Worm (Caenorhabditis elegans): ENCODE measurements around the gene par-4.

par-4 gene

ce11 chrV:18093941-18094340, 4.5 kb upstream of the par-4 start:
- TF ChIP-seq med-1 (GFP tag; optimal IDR thresholded peaks at IDR 0.05; ENCODE audit: insufficient read depth), result no peak
- no peak for TF ChIP-seq T22C8.4 (GFP tag; IDR thresholded peaks at IDR 0.05)
- no peak for TF ChIP-seq ztf-23 (GFP tag; IDR thresholded peaks at IDR 0.05)
- TF ChIP-seq ztf-29 (GFP tag; IDR thresholded peaks at IDR 0.05), result no peak
- TF ChIP-seq tab-1 (GFP tag; IDR thresholded peaks at IDR 0.05), result no peak
- no peak for TF ChIP-seq cog-1 (tag; optimal IDR thresholded peaks at IDR 0.05)

ce11 chrV:18106055-18106454, 7.6 kb downstream of the par-4 start:
- TF ChIP-seq ztf-29 (GFP tag; IDR thresholded peaks at IDR 0.05) (no peak), flt-1 (GFP tag; IDR thresholded peaks at IDR 0.05) (no peak), ztf-23 (GFP tag; IDR thresholded peaks at IDR 0.05) (no peak), T22C8.4 (GFP tag; IDR thresholded peaks at IDR 0.05) (no peak)

ce11 chrV:18107969-18108368, 9.5 kb downstream of the par-4 start, which contains the start of gene Y37H2A.1:
Gene Y37H2A.1 (plus strand): TSS chrV:18108269.
- TF ChIP-seq ztf-29 (GFP tag; IDR thresholded peaks at IDR 0.05) (no peak), med-1 (GFP tag; optimal IDR thresholded peaks at IDR 0.05; ENCODE audit: insufficient read depth) (no peak), cog-1 (tag; optimal IDR thresholded peaks at IDR 0.05) (no peak), ref-1 (GFP tag; conservative IDR thresholded peaks at IDR 0.05) (no peak), tab-1 (GFP tag; IDR thresholded peaks at IDR 0.05) (no peak), ztf-23 (GFP tag; IDR thresholded peaks at IDR 0.05) (no peak), flt-1 (GFP tag; IDR thresholded peaks at IDR 0.05) (no peak)

ce11 chrV:18109449-18109848, 11.0 kb downstream of the par-4 start:
- TF ChIP-seq cog-1 (tag; optimal IDR thresholded peaks at IDR 0.05), result no peak
- TF ChIP-seq flt-1 (GFP tag; IDR thresholded peaks at IDR 0.05), result no peak
- no peak for TF ChIP-seq med-1 (GFP tag; optimal IDR thresholded peaks at IDR 0.05; ENCODE audit: insufficient read depth)
- no peak for TF ChIP-seq tab-1 (GFP tag; IDR thresholded peaks at IDR 0.05)
- TF ChIP-seq klf-2 (GFP tag; conservative IDR thresholded peaks at IDR 0.05), result no peak
- TF ChIP-seq ref-1 (GFP tag; conservative IDR thresholded peaks at IDR 0.05), result no peak
- TF ChIP-seq T22C8.4 (GFP tag; IDR thresholded peaks at IDR 0.05), result no peak
- TF ChIP-seq ztf-29 (GFP tag; IDR thresholded peaks at IDR 0.05), result no peak
- TF ChIP-seq ztf-23 (GFP tag; IDR thresholded peaks at IDR 0.05), result no peak

- TF ChIP-seq tab-1 (GFP tag; IDR thresholded peaks at IDR 0.05), result no peak
These were observed 25.2 kb downstream of the par-4 start, which contains the start of gene fbxa-107 for ce11 chrV:18123639-18124038. Gene fbxa-107 (plus strand): TSS chrV:18123939.

- TF ChIP-seq flt-1 (GFP tag; IDR thresholded peaks at IDR 0.05) (no peak), med-1 (GFP tag; optimal IDR thresholded peaks at IDR 0.05; ENCODE audit: insufficient read depth) (no peak), cog-1 (tag; optimal IDR thresholded peaks at IDR 0.05) (no peak), tab-1 (GFP tag; IDR thresholded peaks at IDR 0.05) (no peak), ztf-29 (GFP tag; IDR thresholded peaks at IDR 0.05) (no peak), ztf-23 (GFP tag; IDR thresholded peaks at IDR 0.05) (no peak), ref-1 (GFP tag; conservative IDR thresholded peaks at IDR 0.05) (no peak), T22C8.4 (GFP tag; IDR thresholded peaks at IDR 0.05) (no peak), klf-2 (GFP tag; conservative IDR thresholded peaks at IDR 0.05) (no peak)
These were observed 26.6 kb downstream of the par-4 start, which contains the start of gene fbxa-210 for ce11 chrV:18125075-18125474. Gene fbxa-210 (plus strand): TSS chrV:18125375.

ce11 chrV:18127192-18127591, 28.7 kb downstream of the par-4 start, which contains the start of gene fbxa-211:
Gene fbxa-211 (plus strand): TSS chrV:18127519.
- TF ChIP-seq ztf-29 (GFP tag; IDR thresholded peaks at IDR 0.05) (no peak), klf-2 (GFP tag; conservative IDR thresholded peaks at IDR 0.05) (no peak), med-1 (GFP tag; optimal IDR thresholded peaks at IDR 0.05; ENCODE audit: insufficient read depth) (no peak), flt-1 (GFP tag; IDR thresholded peaks at IDR 0.05) (no peak), ref-1 (GFP tag; conservative IDR thresholded peaks at IDR 0.05) (no peak), tab-1 (GFP tag; IDR thresholded peaks at IDR 0.05) (no peak), cog-1 (tag; optimal IDR thresholded peaks at IDR 0.05) (no peak), T22C8.4 (GFP tag; IDR thresholded peaks at IDR 0.05) (no peak), ztf-23 (GFP tag; IDR thresholded peaks at IDR 0.05) (no peak)

ce11 chrV:18128545-18128944, 30.1 kb downstream of the par-4 start:
- TF ChIP-seq med-1 (GFP tag; optimal IDR thresholded peaks at IDR 0.05; ENCODE audit: insufficient read depth) (no peak), tab-1 (GFP tag; IDR thresholded peaks at IDR 0.05) (no peak), flt-1 (GFP tag; IDR thresholded peaks at IDR 0.05) (no peak), ztf-29 (GFP tag; IDR thresholded peaks at IDR 0.05) (no peak), ztf-23 (GFP tag; IDR thresholded peaks at IDR 0.05) (no peak), T22C8.4 (GFP tag; IDR thresholded peaks at IDR 0.05) (no peak), cog-1 (tag; optimal IDR thresholded peaks at IDR 0.05) (no peak), klf-2 (GFP tag; conservative IDR thresholded peaks at IDR 0.05) (no peak), ref-1 (GFP tag; conservative IDR thresholded peaks at IDR 0.05) (no peak)

- peak; percentile 82 for TF ChIP-seq T22C8.4 (GFP tag; IDR thresholded peaks at IDR 0.05)
These were observed 31.3 kb downstream of the par-4 start for ce11 chrV:18129663-18130272.

ce11 chrV:18131049-18131448, 32.6 kb downstream of the par-4 start, which contains the start of gene Y37H2A.12:
Gene Y37H2A.12 (minus strand): TSS chrV:18131129.
- TF ChIP-seq ref-1 (GFP tag; conservative IDR thresholded peaks at IDR 0.05) (no peak), med-1 (GFP tag; optimal IDR thresholded peaks at IDR 0.05; ENCODE audit: insufficient read depth) (no peak), cog-1 (tag; optimal IDR thresholded peaks at IDR 0.05) (no peak), tab-1 (GFP tag; IDR thresholded peaks at IDR 0.05) (no peak), klf-2 (GFP tag; conservative IDR thresholded peaks at IDR 0.05) (no peak), ztf-29 (GFP tag; IDR thresholded peaks at IDR 0.05) (no peak), flt-1 (GFP tag; IDR thresholded peaks at IDR 0.05) (no peak), ztf-23 (GFP tag; IDR thresholded peaks at IDR 0.05) (no peak), T22C8.4 (GFP tag; IDR thresholded peaks at IDR 0.05) (no peak)
